Worm (Caenorhabditis elegans): ENCODE measurements around the gene kin-20.

DNA sequence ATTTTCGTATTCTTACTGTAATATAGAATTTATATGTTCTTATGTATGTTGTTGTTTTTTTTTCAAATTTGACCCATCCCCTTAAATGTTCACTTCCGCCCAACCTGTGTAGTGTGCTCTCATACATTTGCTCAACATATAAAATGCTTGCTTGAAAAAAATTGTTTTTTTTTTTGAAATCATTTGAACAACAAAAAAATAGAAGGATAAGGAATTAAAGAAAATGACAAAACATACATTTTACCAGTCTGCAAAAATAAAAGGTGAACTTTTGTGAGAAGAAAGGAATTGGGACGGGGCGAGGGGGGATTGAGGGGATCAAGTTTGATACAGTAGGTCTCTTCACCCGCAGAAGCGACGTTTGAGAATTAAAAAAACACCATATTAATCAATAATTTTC lies 9.1 kb downstream of the kin-20 start:
- TF ChIP-seq tbx-2 (tag; optimal IDR thresholded peaks at IDR 0.05) (no peak), unc-62 (GFP tag; optimal IDR thresholded peaks at IDR 0.05) (no peak), ztf-11 (tag; optimal IDR thresholded peaks at IDR 0.05) (no peak), hlh-17 (GFP tag; optimal IDR thresholded peaks at IDR 0.05; ENCODE audit: borderline replicate concordance) (no peak)

All from whole organism, L1 larva.